Fruit fly (Drosophila melanogaster) whole organism, embryonic: ENCODE results near the gene CG8960.

ENCODE experiments used
- Bgb ChIP-seq: fragments of 200-800 bp; sonication (Bioruptor generic); IDR thresholded peaks from 2 replicates; pipeline ENCODE4 v1.3.6; 2022; ENCODE audit warnings: missing biosample characterization, missing genetic modification characterization; ENCODE audit not compliant: partially characterized antibody
- C15 ChIP-seq: fragments of 200-800 bp; sonication (Bioruptor generic); IDR thresholded peaks from 3 replicates; pipeline ENCODE4 v1.3.6; 2022; ENCODE audit warnings: missing biosample characterization, missing genetic modification characterization
- CG10209 ChIP-seq: fragments of 200-800 bp; sonication (Bioruptor generic); optimal IDR thresholded peaks from 3 replicates; lab custom pipeline; 2017; ENCODE audit warnings: missing biosample characterization, mild to moderate bottlenecking, missing genetic modification characterization, missing genetic modification reagents
- CG10267 ChIP-seq: fragments of 200-800 bp; sonication (Bioruptor generic); optimal IDR thresholded peaks from 2 replicates; lab custom pipeline; 2018; ENCODE audit warnings: missing biosample characterization, mild to moderate bottlenecking, missing genetic modification characterization, moderate library complexity
- CG10366 ChIP-seq: fragments of 200-800 bp; sonication (Bioruptor generic); IDR thresholded peaks from 2 replicates; pipeline ENCODE4 v1.3.6; 2022; ENCODE audit warnings: missing biosample characterization, missing genetic modification characterization
- CG10979 ChIP-seq: fragments of 200-800 bp; sonication (Bioruptor generic); optimal IDR thresholded peaks from 2 replicates; lab custom pipeline; 2018; ENCODE audit warnings: missing biosample characterization, mild to moderate bottlenecking, missing genetic modification characterization, moderate library complexity
- CG12769 ChIP-seq: fragments of 200-800 bp; sonication (Bioruptor generic); optimal IDR thresholded peaks from 2 replicates; lab custom pipeline; 2019; ENCODE audit warnings: missing biosample characterization, mild to moderate bottlenecking, missing genetic modification characterization, moderate library complexity
- CG13775 ChIP-seq: fragments of 200-800 bp; sonication (Bioruptor generic); optimal IDR thresholded peaks from 3 replicates; lab custom pipeline; 2017; ENCODE audit warnings: missing biosample characterization, mild to moderate bottlenecking, missing genetic modification characterization
- CG13894 ChIP-seq: fragments of 200-800 bp; sonication (Bioruptor generic); optimal IDR thresholded peaks from 3 replicates; lab custom pipeline; 2018; ENCODE audit warnings: missing biosample characterization, mild to moderate bottlenecking, missing genetic modification characterization, moderate library complexity
- CG1529 ChIP-seq: fragments of 200-800 bp; sonication (Bioruptor generic); optimal IDR thresholded peaks from 3 replicates; lab custom pipeline; 2018; ENCODE audit warnings: missing biosample characterization, missing genetic modification characterization
- CG15514 ChIP-seq: fragments of 200-800 bp; sonication (Bioruptor generic); optimal IDR thresholded peaks from 3 replicates; lab custom pipeline; 2017; ENCODE audit warnings: missing biosample characterization, missing genetic modification characterization, mild to moderate bottlenecking, moderate library complexity, missing genetic modification reagents
- CG17568 ChIP-seq: fragments of 200-800 bp; sonication (Bioruptor generic); optimal IDR thresholded peaks from 2 replicates; lab custom pipeline; 2018; ENCODE audit warnings: missing biosample characterization, mild to moderate bottlenecking, missing genetic modification characterization, moderate library complexity
- CG2129 ChIP-seq: fragments of 200-800 bp; sonication (Bioruptor generic); IDR thresholded peaks from 2 replicates; pipeline ENCODE4 v1.3.6; 2022; ENCODE audit warnings: missing biosample characterization, missing genetic modification characterization; ENCODE audit not compliant: partially characterized antibody
- CG33213 ChIP-seq: fragments of 200-800 bp; sonication (Bioruptor generic); optimal IDR thresholded peaks from 3 replicates; lab custom pipeline; 2016; ENCODE audit warnings: missing biosample characterization, missing genetic modification characterization
- CG5953 ChIP-seq: fragments of 200-800 bp; sonication (Bioruptor generic); IDR thresholded peaks from 2 replicates; pipeline ENCODE4 v1.3.6; 2022; ENCODE audit warnings: missing biosample characterization, missing genetic modification characterization
- CG7556 ChIP-seq: fragments of 200-800 bp; sonication (Bioruptor generic); optimal IDR thresholded peaks from 2 replicates; lab custom pipeline; 2017; ENCODE audit warnings: missing biosample characterization, mild to moderate bottlenecking, missing genetic modification characterization
- CG7987 ChIP-seq: fragments of 200-800 bp; sonication (Bioruptor generic); optimal IDR thresholded peaks from 2 replicates; lab custom pipeline; 2018; ENCODE audit warnings: missing biosample characterization, mild to moderate bottlenecking, missing genetic modification characterization, moderate library complexity
- Dfd ChIP-seq, 2 experiments: fragments of >200 bp; optimal IDR thresholded peaks; 2 replicates each; lab custom pipeline; 2017; ENCODE audit warnings: missing biosample characterization in 2 of 2, missing genetic modification characterization in 2 of 2
- Dll ChIP-seq: fragments of 200-800 bp; sonication (Bioruptor generic); IDR thresholded peaks from 4 replicates; pipeline ENCODE4 v1.3.6; 2022; ENCODE audit warnings: missing biosample characterization, missing genetic modification characterization; ENCODE audit not compliant: partially characterized antibody
- Eip74EF ChIP-seq, 2 experiments: fragments of 200-800 bp in 1 of 2; fragments of >200 bp in 1 of 2; sonication (Bioruptor generic) in 1 of 2; optimal IDR thresholded peaks; 2 replicates each; lab custom pipeline; 2017 to 2019; ENCODE audit warnings: missing biosample characterization in 2 of 2, missing genetic modification characterization in 2 of 2, mild to moderate bottlenecking in 1 of 2, moderate library complexity in 1 of 2
- GATAe ChIP-seq: fragments of 200-800 bp; sonication (Bioruptor generic); conservative IDR thresholded peaks from 2 replicates; pipeline ENCODE4 v1.3.6; 2022; ENCODE audit warnings: missing biosample characterization, missing genetic modification characterization
- H2.0 ChIP-seq: fragments of 200-800 bp; sonication (Bioruptor generic); IDR thresholded peaks from 2 replicates; pipeline ENCODE4 v1.3.6; 2022; ENCODE audit warnings: missing biosample characterization, missing genetic modification characterization
- HLH54F ChIP-seq: fragments of 200-800 bp; sonication (Bioruptor generic); optimal IDR thresholded peaks from 3 replicates; lab custom pipeline; 2016; ENCODE audit warnings: missing biosample characterization, missing genetic modification characterization
- Hr3 ChIP-seq: fragments of 200-800 bp; sonication (Bioruptor generic); optimal IDR thresholded peaks from 3 replicates; lab custom pipeline; 2016; ENCODE audit warnings: missing biosample characterization, missing genetic modification characterization
- Hr51 ChIP-seq, 2 experiments: fragments of 200-800 bp; sonication (Bioruptor generic); optimal IDR thresholded peaks; 2 replicates in 1 of 2; 3 replicates in 1 of 2; lab custom pipeline; 2016 to 2018; ENCODE audit warnings: missing biosample characterization in 2 of 2, missing genetic modification characterization in 2 of 2, mild to moderate bottlenecking in 1 of 2, moderate library complexity in 1 of 2
- Nf-YB ChIP-seq: fragments of 200-800 bp; sonication (Bioruptor generic); optimal IDR thresholded peaks from 3 replicates; lab custom pipeline; 2019; ENCODE audit warnings: missing biosample characterization, mild to moderate bottlenecking, missing genetic modification characterization, moderate library complexity
- Oaz ChIP-seq: fragments of 200-800 bp; sonication (Bioruptor generic); IDR thresholded peaks from 2 replicates; pipeline ENCODE4 v1.3.6; 2022; ENCODE audit warnings: missing biosample characterization, missing genetic modification characterization
- Optix ChIP-seq: fragments of 200-800 bp; sonication (Bioruptor generic); IDR thresholded peaks from 3 replicates; pipeline ENCODE4 v1.3.6; 2022; ENCODE audit warnings: missing biosample characterization, missing genetic modification characterization
- Poxn ChIP-seq: fragments of 200-800 bp; sonication (Bioruptor generic); IDR thresholded peaks from 2 replicates; pipeline ENCODE4 v1.3.6; 2022; ENCODE audit warnings: missing biosample characterization, missing genetic modification characterization
- Rx ChIP-seq: fragments of 200-800 bp; sonication (Bioruptor generic); IDR thresholded peaks from 2 replicates; pipeline ENCODE4 v1.3.6; 2022; ENCODE audit warnings: missing biosample characterization, missing genetic modification characterization
- Six4 ChIP-seq: fragments of 200-800 bp; sonication (Bioruptor generic); optimal IDR thresholded peaks from 2 replicates; lab custom pipeline; 2016; ENCODE audit warnings: missing biosample characterization, missing genetic modification characterization
- Tbp ChIP-seq: fragments of >200 bp; optimal IDR thresholded peaks from 2 replicates; lab custom pipeline; 2018; ENCODE audit warnings: missing biosample characterization, missing genetic modification characterization
- Trl ChIP-seq, 3 experiments: fragments of >200 bp in 2 of 3; fragments of 200-800 bp in 1 of 3; sonication (Bioruptor generic) in 1 of 3; optimal IDR thresholded peaks; 2 replicates in 1 of 3; 3 replicates in 2 of 3; lab custom pipeline; 2016 to 2017; ENCODE audit warnings: missing biosample characterization in 1 of 3, missing genetic modification characterization in 1 of 3
- amos ChIP-seq: fragments of 200-800 bp; sonication (Bioruptor generic); IDR thresholded peaks from 2 replicates; pipeline ENCODE4 v1.3.6; 2022; ENCODE audit warnings: missing biosample characterization, missing genetic modification characterization; ENCODE audit not compliant: partially characterized antibody
- aop ChIP-seq: fragments of 200-800 bp; sonication (Bioruptor generic); IDR thresholded peaks from 2 replicates; pipeline ENCODE4 v1.3.6; 2022; ENCODE audit warnings: missing biosample characterization, missing genetic modification characterization
- ara ChIP-seq: fragments of 200-800 bp; sonication (Bioruptor generic); IDR thresholded peaks from 2 replicates; pipeline ENCODE4 v1.3.6; 2022; ENCODE audit warnings: missing biosample characterization, missing genetic modification characterization
- dati ChIP-seq: fragments of 200-800 bp; sonication (Bioruptor generic); IDR thresholded peaks from 2 replicates; pipeline ENCODE4 v1.3.6; 2022; ENCODE audit warnings: missing biosample characterization, missing genetic modification characterization
- esg ChIP-seq: fragments of 200-800 bp; sonication (Bioruptor generic); conservative IDR thresholded peaks from 2 replicates; pipeline ENCODE4 v1.3.6; 2022; ENCODE audit warnings: missing biosample characterization, missing genetic modification characterization
- eyg ChIP-seq: fragments of 200-800 bp; sonication (Bioruptor generic); optimal IDR thresholded peaks from 3 replicates; lab custom pipeline; 2016; ENCODE audit warnings: missing biosample characterization, missing genetic modification characterization
- ftz-f1 ChIP-seq: fragments of 200-800 bp; sonication (Bioruptor generic); optimal IDR thresholded peaks from 2 replicates; lab custom pipeline; 2016; ENCODE audit warnings: missing biosample characterization, missing genetic modification characterization
- lov ChIP-seq, 2 experiments: fragments of 200-800 bp in 1 of 2; fragments of >200 bp in 1 of 2; sonication (Bioruptor generic) in 1 of 2; IDR thresholded peaks in 1 of 2; optimal IDR thresholded peaks in 1 of 2; 2 replicates in 1 of 2; 3 replicates in 1 of 2; pipeline versions ENCODE4 v1.3.6 to Lab custom; 2017 to 2022; ENCODE audit warnings: missing biosample characterization in 1 of 2, missing genetic modification characterization in 1 of 2
- odd ChIP-seq: fragments of 200-800 bp; sonication (Bioruptor generic); optimal IDR thresholded peaks from 2 replicates; lab custom pipeline; 2017; ENCODE audit warnings: missing biosample characterization, mild to moderate bottlenecking, missing genetic modification characterization
- otp ChIP-seq: fragments of 200-800 bp; sonication (Bioruptor generic); IDR thresholded peaks from 3 replicates; pipeline ENCODE4, ENCODE4 v1.3.6; 2022; ENCODE audit warnings: missing biosample characterization, missing genetic modification characterization
- pfk ChIP-seq: fragments of 200-800 bp; sonication (Bioruptor generic); optimal IDR thresholded peaks from 2 replicates; lab custom pipeline; 2018; ENCODE audit warnings: missing biosample characterization, mild to moderate bottlenecking, missing genetic modification characterization, moderate library complexity
- pho ChIP-seq: fragments of 200-800 bp; sonication (Bioruptor generic); optimal IDR thresholded peaks from 2 replicates; lab custom pipeline; 2016; ENCODE audit warnings: missing biosample characterization, missing genetic modification characterization
- pzg ChIP-seq: fragments of 200-800 bp; sonication (Bioruptor generic); optimal IDR thresholded peaks from 3 replicates; lab custom pipeline; 2018; ENCODE audit warnings: missing biosample characterization, mild to moderate bottlenecking, missing genetic modification characterization, moderate library complexity
- salm ChIP-seq: fragments of 200-800 bp; sonication (Bioruptor generic); optimal IDR thresholded peaks from 2 replicates; lab custom pipeline; 2018; ENCODE audit warnings: missing biosample characterization, mild to moderate bottlenecking, missing genetic modification characterization
- slou ChIP-seq: fragments of 200-800 bp; sonication (Bioruptor generic); optimal IDR thresholded peaks from 3 replicates; lab custom pipeline; 2016; ENCODE audit warnings: missing biosample characterization, missing genetic modification characterization

The CG8960 gene

dm6 chr3L:2158689-2159310, 38.0 kb upstream of the CG8960 start (continued):
- 0 out of 2 replicates have a peak, but pooled peaks have one; percentile 19 for TF ChIP-seq CG5953 (GFP tag; lab: Robert Waterston, UW)
- no peak for TF ChIP-seq slou (GFP tag; lab: Kevin White, UChicago)
- TF ChIP-seq Hr51 (GFP tag; optimal IDR thresholded peaks at IDR 0.05; lab: Kevin White, UChicago), result no peak
- peak; percentile 28 for TF ChIP-seq CG10209 (GFP tag; lab: Kevin White, UChicago)
- no peak for TF ChIP-seq CG2129 (GFP tag; lab: Robert Waterston, UW)
- TF ChIP-seq CG15514 (GFP tag; lab: Kevin White, UChicago), result no peak
- peak; percentile 59; the same call in 1 of the 2 replicates for TF ChIP-seq ara (GFP tag; lab: Robert Waterston, UW)
- TF ChIP-seq Dll (GFP tag; lab: Robert Waterston, UW), result no peak
- peak; percentile 53 for TF ChIP-seq CG10267 (tag; lab: Kevin White, UChicago)
- TF ChIP-seq odd, result no peak
- no peak for TF ChIP-seq Nf-YB (GFP tag; lab: Kevin White, UChicago)
- peak; percentile 39; the same call in 1 of the 2 replicates for TF ChIP-seq esg
- no peak for TF ChIP-seq CG33213 (GFP tag; lab: Kevin White, UChicago)
- no peak for TF ChIP-seq salm (tag; lab: Kevin White, UChicago)
- no peak for TF ChIP-seq Bgb (GFP tag; lab: Robert Waterston, UW)
- TF ChIP-seq H2.0 (GFP tag; lab: Robert Waterston, UW), result no peak
- TF ChIP-seq Rx (GFP tag; lab: Robert Waterston, UW), result 0 out of 2 replicates have a peak, but pooled peaks have one; percentile 13
- TF ChIP-seq CG10366 (GFP tag; lab: Robert Waterston, UW), result peak; percentile 42; the same call in 1 of the 2 replicates
- no peak for TF ChIP-seq ftz-f1 (GFP tag; lab: Kevin White, UChicago)
- no peak for TF ChIP-seq aop (GFP tag; lab: Robert Waterston, UW)
- no peak for TF ChIP-seq pfk (GFP tag; lab: Kevin White, UChicago)
- TF ChIP-seq CG17568 (GFP tag; lab: Kevin White, UChicago), result no peak
- no peak for TF ChIP-seq amos (GFP tag; lab: Robert Waterston, UW)
- peak; percentile 17 for TF ChIP-seq Hr3 (GFP tag; lab: Kevin White, UChicago)
- no peak for TF ChIP-seq Dfd (GFP tag; optimal IDR thresholded peaks at IDR 0.05; lab: Kevin White, UChicago)
- TF ChIP-seq CG1529 (GFP tag; lab: Kevin White, UChicago), result peak; percentile 45
- TF ChIP-seq Trl (optimal IDR thresholded peaks at IDR 0.05; lab: Kevin White, UChicago), result no peak
- TF ChIP-seq Trl (GFP tag; optimal IDR thresholded peaks at IDR 0.05; lab: Kevin White, UChicago), result no peak
- no peak for TF ChIP-seq Oaz (GFP tag; lab: Robert Waterston, UW)
- peak; percentile 81 for TF ChIP-seq CG10979 (tag; lab: Kevin White, UChicago)
- TF ChIP-seq Tbp (GFP tag; lab: Kevin White, UChicago), result no peak
- TF ChIP-seq C15 (GFP tag; lab: Robert Waterston, UW), result no peak
- no peak for TF ChIP-seq CG13894 (tag; lab: Kevin White, UChicago)
- TF ChIP-seq CG7556 (GFP tag; lab: Kevin White, UChicago), result peak; percentile 40
- TF ChIP-seq pzg (GFP tag; lab: Kevin White, UChicago), result no peak
- peak in 1 of 2 experiments; percentile 37 for TF ChIP-seq Eip74EF (GFP tag; optimal IDR thresholded peaks at IDR 0.05; lab: Kevin White, UChicago)
- TF ChIP-seq Poxn (GFP tag; lab: Robert Waterston, UW), result no peak
- TF ChIP-seq HLH54F (GFP tag; lab: Kevin White, UChicago), result no peak
- TF ChIP-seq CG7987 (GFP tag; lab: Kevin White, UChicago), result no peak
- no peak for TF ChIP-seq GATAe
- TF ChIP-seq otp (GFP tag; lab: Robert Waterston, UW), result peak; percentile 63; the same call in 2 of the 3 replicates
- TF ChIP-seq pho, result no peak
- no peak for TF ChIP-seq dati (GFP tag; lab: Robert Waterston, UW)
- TF ChIP-seq Six4, result no peak
- 0 out of 3 replicates have a peak, but pooled peaks have one; percentile 8 for TF ChIP-seq Optix (GFP tag; lab: Robert Waterston, UW)
- no peak for TF ChIP-seq lov (optimal IDR thresholded peaks at IDR 0.05; lab: Kevin White, UChicago)
- TF ChIP-seq lov (GFP tag; IDR thresholded peaks at IDR 0.05; lab: Robert Waterston, UW), result 0 out of 3 replicates have a peak, but pooled peaks have one; percentile 37
- no peak for TF ChIP-seq CG12769 (tag; lab: Kevin White, UChicago)
- no peak for TF ChIP-seq eyg (GFP tag; lab: Kevin White, UChicago)
- TF ChIP-seq CG13775 (GFP tag; lab: Kevin White, UChicago), result peak; percentile 12
